1 worm cellular context compared by ENCODE assay signal in genomic region chrII:7808950-7809349, ce11.
TF ChIP-seq lines count a peak whose summit lies in the region.

No protein-coding gene starts in this region.

TF ChIP-seq in whole organism, L2 larva, 48 proteins besides CTCF, POLR2A, EP300 and RAD21 (continued from another document):
- TF ChIP-seq mab-5 (tag; optimal IDR thresholded peaks at IDR 0.05; lab: Kevin White, UChicago): no peak
- no peak for TF ChIP-seq ztf-4 (tag; optimal IDR thresholded peaks at IDR 0.05; lab: Kevin White, UChicago)
- TF ChIP-seq ceh-16 (tag; optimal IDR thresholded peaks at IDR 0.05; lab: Kevin White, UChicago): no peak
- no peak for TF ChIP-seq unc-55 (GFP tag; optimal IDR thresholded peaks at IDR 0.05; lab: Kevin White, UChicago)
- TF ChIP-seq C34F6.9 (tag; optimal IDR thresholded peaks at IDR 0.05; lab: Kevin White, UChicago): peak; percentile 1
- TF ChIP-seq nhr-237 (tag; optimal IDR thresholded peaks at IDR 0.05; lab: Kevin White, UChicago): no peak
